Fruit fly (Drosophila melanogaster) whole organism, embryonic: ENCODE measurements around the gene mon2.

Source experiments
- Aef1 ChIP-seq: fragments of 200-800 bp; sonication (Bioruptor generic); IDR thresholded peaks from 3 replicates; pipeline ENCODE4 v1.3.6; 2022; ENCODE audit warnings: missing biosample characterization, missing genetic modification characterization
- BEAF-32 ChIP-seq: fragments of 200-800 bp; sonication (Bioruptor generic); optimal IDR thresholded peaks from 3 replicates; lab custom pipeline; 2017; ENCODE audit warnings: missing biosample characterization, missing genetic modification characterization, mild to moderate bottlenecking, moderate library complexity, missing genetic modification reagents
- Bdp1 ChIP-seq: fragments of 200-800 bp; sonication (Bioruptor generic); optimal IDR thresholded peaks from 3 replicates; lab custom pipeline; 2016; ENCODE audit warnings: missing biosample characterization, missing genetic modification characterization
- Bgb ChIP-seq: fragments of 200-800 bp; sonication (Bioruptor generic); IDR thresholded peaks from 2 replicates; pipeline ENCODE4 v1.3.6; 2022; ENCODE audit warnings: missing biosample characterization, missing genetic modification characterization; ENCODE audit not compliant: partially characterized antibody
- BtbVII ChIP-seq: fragments of 200-800 bp; sonication (Bioruptor generic); optimal IDR thresholded peaks from 3 replicates; lab custom pipeline; 2017; ENCODE audit warnings: missing biosample characterization, mild to moderate bottlenecking, missing genetic modification characterization
- CG1024 ChIP-seq: fragments of 200-800 bp; sonication (Bioruptor generic); IDR thresholded peaks from 2 replicates; pipeline ENCODE4 v1.3.6; 2022; ENCODE audit warnings: missing biosample characterization, missing genetic modification characterization
- CG10321 ChIP-seq: fragments of 200-800 bp; sonication (Bioruptor generic); IDR thresholded peaks from 2 replicates; pipeline ENCODE4 v1.3.6; 2022; ENCODE audit warnings: missing biosample characterization, missing genetic modification characterization
- CG12104 ChIP-seq: fragments of 200-800 bp; sonication (Bioruptor generic); optimal IDR thresholded peaks from 3 replicates; lab custom pipeline; 2016; ENCODE audit warnings: missing biosample characterization, missing genetic modification characterization
- CG16815 ChIP-seq: fragments of 200-800 bp; sonication (Bioruptor generic); optimal IDR thresholded peaks from 3 replicates; lab custom pipeline; 2017; ENCODE audit warnings: missing biosample characterization, mild to moderate bottlenecking, missing genetic modification characterization
- CG2120 ChIP-seq: fragments of 200-800 bp; sonication (Bioruptor generic); optimal IDR thresholded peaks from 3 replicates; lab custom pipeline; 2016; ENCODE audit warnings: missing biosample characterization, missing genetic modification characterization
- CG31224 ChIP-seq: fragments of 200-800 bp; sonication (Bioruptor generic); IDR thresholded peaks from 2 replicates; pipeline ENCODE4 v1.3.6; 2022; ENCODE audit warnings: missing biosample characterization, missing genetic modification characterization
- CG4360 ChIP-seq: fragments of 200-800 bp; sonication (Bioruptor generic); IDR thresholded peaks from 2 replicates; pipeline ENCODE4 v1.3.6; 2022; ENCODE audit warnings: missing biosample characterization, missing genetic modification characterization
- CG4404 ChIP-seq: fragments of 200-800 bp; sonication (Bioruptor generic); IDR thresholded peaks from 2 replicates; pipeline ENCODE4 v1.3.6; 2022; ENCODE audit warnings: missing biosample characterization, missing genetic modification characterization
- CG5180 ChIP-seq: fragments of 200-800 bp; sonication (Bioruptor generic); optimal IDR thresholded peaks from 3 replicates; lab custom pipeline; 2017; ENCODE audit warnings: missing biosample characterization, missing genetic modification characterization, mild to moderate bottlenecking, moderate library complexity, missing genetic modification reagents
- CG6683 ChIP-seq: fragments of 200-800 bp; sonication (Bioruptor generic); optimal IDR thresholded peaks from 2 replicates; lab custom pipeline; 2017; ENCODE audit warnings: missing biosample characterization, mild to moderate bottlenecking, missing genetic modification characterization, missing genetic modification reagents
- CG6765 ChIP-seq: fragments of 200-800 bp; sonication (Bioruptor generic); optimal IDR thresholded peaks from 3 replicates; lab custom pipeline; 2017; ENCODE audit warnings: missing biosample characterization, mild to moderate bottlenecking, missing genetic modification characterization
- CG6791 ChIP-seq: fragments of 200-800 bp; sonication (Bioruptor generic); IDR thresholded peaks from 3 replicates; pipeline ENCODE4 v1.3.6; 2022; ENCODE audit warnings: missing biosample characterization, missing genetic modification characterization; ENCODE audit not compliant: partially characterized antibody
- CG7839 ChIP-seq: fragments of 200-800 bp; sonication (Bioruptor generic); optimal IDR thresholded peaks from 3 replicates; lab custom pipeline; 2018; ENCODE audit warnings: missing biosample characterization, mild to moderate bottlenecking, missing genetic modification characterization, moderate library complexity
- CG7963 ChIP-seq: fragments of 200-800 bp; sonication (Bioruptor generic); IDR thresholded peaks from 3 replicates; pipeline ENCODE4 v1.3.6; 2022; ENCODE audit warnings: missing biosample characterization, missing genetic modification characterization; ENCODE audit not compliant: partially characterized antibody
- CG8478 ChIP-seq: fragments of >200 bp; optimal IDR thresholded peaks from 2 replicates; lab custom pipeline; 2018
- CG8924 ChIP-seq: fragments of 200-800 bp; optimal IDR thresholded peaks from 3 replicates; lab custom pipeline; 2019; ENCODE audit warnings: missing biosample characterization, mild to moderate bottlenecking, missing genetic modification characterization, moderate library complexity
- CG9215 ChIP-seq: fragments of 200-800 bp; sonication (Bioruptor generic); IDR thresholded peaks from 2 replicates; pipeline ENCODE4 v1.3.6; 2022; ENCODE audit warnings: missing biosample characterization, missing genetic modification characterization
- CG9609 ChIP-seq: fragments of 200-800 bp; sonication (Bioruptor generic); optimal IDR thresholded peaks from 3 replicates; lab custom pipeline; 2016; ENCODE audit warnings: missing biosample characterization, missing genetic modification characterization
- CG9727 ChIP-seq: fragments of 200-800 bp; sonication (Bioruptor generic); optimal IDR thresholded peaks from 3 replicates; lab custom pipeline; 2017; ENCODE audit warnings: missing biosample characterization, mild to moderate bottlenecking, missing genetic modification characterization
- HHEX ChIP-seq: fragments of 200-800 bp; sonication (Bioruptor generic); optimal IDR thresholded peaks from 3 replicates; lab custom pipeline; 2017; ENCODE audit warnings: missing biosample characterization, mild to moderate bottlenecking, missing genetic modification characterization, missing genetic modification reagents
- HLH4C ChIP-seq: fragments of 200-800 bp; sonication (Bioruptor generic); IDR thresholded peaks from 3 replicates; pipeline ENCODE4 v1.3.6; 2022; ENCODE audit warnings: missing biosample characterization, missing genetic modification characterization; ENCODE audit not compliant: partially characterized antibody
- Jarid2 ChIP-seq: fragments of 200-800 bp; sonication (Bioruptor generic); optimal IDR thresholded peaks from 3 replicates; lab custom pipeline; 2017; ENCODE audit warnings: mild to moderate bottlenecking, missing biosample characterization, missing genetic modification reagents, missing genetic modification characterization
- Ptx1 ChIP-seq: fragments of 200-800 bp; sonication (Bioruptor generic); IDR thresholded peaks from 2 replicates; pipeline ENCODE4 v1.3.6; 2022; ENCODE audit warnings: missing biosample characterization, missing genetic modification characterization
- Rx ChIP-seq: fragments of 200-800 bp; sonication (Bioruptor generic); IDR thresholded peaks from 2 replicates; pipeline ENCODE4 v1.3.6; 2022; ENCODE audit warnings: missing biosample characterization, missing genetic modification characterization
- Six4 ChIP-seq: fragments of 200-800 bp; sonication (Bioruptor generic); optimal IDR thresholded peaks from 2 replicates; lab custom pipeline; 2016; ENCODE audit warnings: missing biosample characterization, missing genetic modification characterization
- Sry-β ChIP-seq: fragments of 200-800 bp; sonication (Bioruptor generic); optimal IDR thresholded peaks from 2 replicates; lab custom pipeline; 2018; ENCODE audit warnings: missing biosample characterization, mild to moderate bottlenecking, missing genetic modification characterization, moderate library complexity
- Trl ChIP-seq, 3 experiments: fragments of >200 bp in 2 of 3; fragments of 200-800 bp in 1 of 3; sonication (Bioruptor generic) in 1 of 3; optimal IDR thresholded peaks; 2 replicates in 1 of 3; 3 replicates in 2 of 3; lab custom pipeline; 2016 to 2017; ENCODE audit warnings: missing biosample characterization in 1 of 3, missing genetic modification characterization in 1 of 3
- ato ChIP-seq: fragments of 200-800 bp; sonication (Bioruptor generic); IDR thresholded peaks from 2 replicates; pipeline ENCODE4 v1.3.6; 2022; ENCODE audit warnings: missing biosample characterization, missing genetic modification characterization; ENCODE audit not compliant: partially characterized antibody
- bigmax ChIP-seq: fragments of 200-800 bp; sonication (Bioruptor generic); optimal IDR thresholded peaks from 2 replicates; lab custom pipeline; 2018; ENCODE audit warnings: missing biosample characterization, mild to moderate bottlenecking, missing genetic modification characterization
- br ChIP-seq: fragments of >200 bp; optimal IDR thresholded peaks from 2 replicates; lab custom pipeline; 2017
- chinmo ChIP-seq: fragments of 200-800 bp; sonication (Bioruptor generic); IDR thresholded peaks from 4 replicates; pipeline ENCODE4 v1.3.6; 2022; ENCODE audit warnings: missing biosample characterization, missing genetic modification characterization; ENCODE audit not compliant: partially characterized antibody
- crc ChIP-seq: fragments of 200-800 bp; sonication (Bioruptor generic); optimal IDR thresholded peaks from 2 replicates; lab custom pipeline; 2016; ENCODE audit warnings: missing biosample characterization, missing genetic modification characterization
- crol ChIP-seq: fragments of 200-800 bp; sonication (Bioruptor generic); IDR thresholded peaks from 2 replicates; pipeline ENCODE4 v1.3.6; 2022; ENCODE audit warnings: missing biosample characterization, missing genetic modification characterization
- dmrt11E ChIP-seq: fragments of 200-800 bp; sonication (Bioruptor generic); optimal IDR thresholded peaks from 3 replicates; lab custom pipeline; 2018; ENCODE audit warnings: missing biosample characterization, mild to moderate bottlenecking, missing genetic modification characterization, moderate library complexity
- fd96Cb ChIP-seq: fragments of 200-800 bp; sonication (Bioruptor generic); optimal IDR thresholded peaks from 2 replicates; lab custom pipeline; 2018; ENCODE audit warnings: missing biosample characterization, mild to moderate bottlenecking, missing genetic modification characterization, moderate library complexity
- hb ChIP-seq: fragments of 200-800 bp; sonication (Bioruptor generic); IDR thresholded peaks from 3 replicates; pipeline ENCODE4 v1.3.6; 2022; ENCODE audit warnings: missing biosample characterization, missing genetic modification characterization; ENCODE audit not compliant: partially characterized antibody
- inv ChIP-seq: fragments of 200-800 bp; sonication (Bioruptor generic); IDR thresholded peaks from 2 replicates; pipeline ENCODE4 v1.3.6; 2022; ENCODE audit warnings: missing biosample characterization, missing genetic modification characterization; ENCODE audit not compliant: partially characterized antibody
- nerfin-1 ChIP-seq: fragments of 200-800 bp; sonication (Bioruptor generic); optimal IDR thresholded peaks from 3 replicates; lab custom pipeline; 2019; ENCODE audit warnings: missing biosample characterization, mild to moderate bottlenecking, missing genetic modification characterization, moderate library complexity
- nmo ChIP-seq: fragments of 200-800 bp; sonication (Bioruptor generic); optimal IDR thresholded peaks from 2 replicates; lab custom pipeline; 2018; ENCODE audit warnings: missing biosample characterization, mild to moderate bottlenecking, missing genetic modification characterization, moderate library complexity
- run ChIP-seq: fragments of 200-800 bp; sonication (Bioruptor generic); optimal IDR thresholded peaks from 3 replicates; lab custom pipeline; 2018; ENCODE audit warnings: missing biosample characterization, mild to moderate bottlenecking, missing genetic modification characterization
- sd ChIP-seq: fragments of 200-800 bp; sonication (Bioruptor generic); optimal IDR thresholded peaks from 3 replicates; lab custom pipeline; 2018; ENCODE audit warnings: missing biosample characterization, mild to moderate bottlenecking, missing genetic modification characterization, moderate library complexity
- sim ChIP-seq: fragments of 200-800 bp; sonication (Bioruptor generic); IDR thresholded peaks from 2 replicates; pipeline ENCODE4 v1.3.6; 2022; ENCODE audit warnings: missing biosample characterization, missing genetic modification characterization
- sug ChIP-seq: fragments of 200-800 bp; optimal IDR thresholded peaks from 2 replicates; lab custom pipeline; 2019; ENCODE audit warnings: missing biosample characterization, mild to moderate bottlenecking, missing genetic modification characterization, moderate library complexity
- trem ChIP-seq: fragments of 200-800 bp; optimal IDR thresholded peaks from 3 replicates; lab custom pipeline; 2019; ENCODE audit warnings: missing biosample characterization, mild to moderate bottlenecking, missing genetic modification characterization, moderate library complexity
- tx ChIP-seq: fragments of 200-800 bp; sonication (Bioruptor generic); optimal IDR thresholded peaks from 2 replicates; lab custom pipeline; 2016; ENCODE audit warnings: missing biosample characterization, missing genetic modification characterization

Gene mon2

dm6 chr2L:8163025-8163351 is 39.2 kb upstream of the mon2 start, which contains the start of gene Piezo:
Gene Piezo, plus strand, starts transcription at chr2L:8163073.
- TF ChIP-seq run (tag; lab: Kevin White, UChicago): no peak
- peak; percentile 4; the same call in 1 of the 2 replicates for TF ChIP-seq crol (GFP tag; lab: Robert Waterston, UW)
- no peak for TF ChIP-seq dmrt11E
- TF ChIP-seq CG31224 (GFP tag; lab: Robert Waterston, UW): no peak
- no peak for TF ChIP-seq CG4404 (GFP tag; lab: Robert Waterston, UW)
- peak; percentile 34; the same call in 1 of the 4 replicates for TF ChIP-seq chinmo (GFP tag; lab: Robert Waterston, UW)
- TF ChIP-seq nerfin-1 (tag; lab: Kevin White, UChicago): no peak
- TF ChIP-seq ato: peak; percentile 13; the same call in 1 of the 2 replicates
- TF ChIP-seq CG16815 (GFP tag; lab: Kevin White, UChicago): no peak
- 0 out of 3 replicates have a peak, but pooled peaks have one; percentile 29 for TF ChIP-seq CG7963 (GFP tag; lab: Robert Waterston, UW)
- TF ChIP-seq trem (tag; lab: Kevin White, UChicago): no peak
- TF ChIP-seq CG10321: no peak
- TF ChIP-seq fd96Cb (tag; lab: Kevin White, UChicago): no peak
- TF ChIP-seq inv (GFP tag; lab: Robert Waterston, UW): peak; percentile 6; the same call in 1 of the 2 replicates
- TF ChIP-seq br (lab: Kevin White, UChicago): no peak
- no peak for TF ChIP-seq CG9215 (GFP tag; lab: Robert Waterston, UW)
- no peak for TF ChIP-seq Six4
- TF ChIP-seq BtbVII: no peak
- no peak for TF ChIP-seq CG8924 (tag; lab: Kevin White, UChicago)
- TF ChIP-seq CG6683 (GFP tag; lab: Kevin White, UChicago): no peak
- peak; percentile 98 for TF ChIP-seq Jarid2 (GFP tag; lab: Kevin White, UChicago)
- TF ChIP-seq Rx (GFP tag; lab: Robert Waterston, UW): no peak
- TF ChIP-seq CG8478 (lab: Kevin White, UChicago): no peak
- no peak for TF ChIP-seq CG4360 (GFP tag; lab: Robert Waterston, UW)
- no peak for TF ChIP-seq Bdp1
- no peak for TF ChIP-seq Aef1 (GFP tag; lab: Robert Waterston, UW)
- TF ChIP-seq CG12104 (GFP tag; lab: Kevin White, UChicago): no peak
- TF ChIP-seq CG7839 (tag; lab: Kevin White, UChicago): no peak
- TF ChIP-seq Bgb (GFP tag; lab: Robert Waterston, UW): peak; percentile 47; the same call in 1 of the 2 replicates
- no peak for TF ChIP-seq Trl (optimal IDR thresholded peaks at IDR 0.05; lab: Kevin White, UChicago)
- TF ChIP-seq Trl (GFP tag; optimal IDR thresholded peaks at IDR 0.05; lab: Kevin White, UChicago): no peak
- no peak for TF ChIP-seq Ptx1 (GFP tag; lab: Robert Waterston, UW)
- no peak for TF ChIP-seq CG6765
- no peak for TF ChIP-seq tx
- TF ChIP-seq bigmax (GFP tag; lab: Kevin White, UChicago): no peak
- TF ChIP-seq CG1024 (GFP tag; lab: Robert Waterston, UW): no peak; the same call in 1 of the 2 replicates
- no peak for TF ChIP-seq sd
- peak; percentile 44; the same call in 1 of the 3 replicates for TF ChIP-seq CG6791 (GFP tag; lab: Robert Waterston, UW)
- peak; percentile 4 for TF ChIP-seq CG5180 (GFP tag; lab: Kevin White, UChicago)
- no peak for TF ChIP-seq CG9609
- TF ChIP-seq sug (tag; lab: Kevin White, UChicago): peak; percentile 24
- no peak for TF ChIP-seq nmo (GFP tag; lab: Kevin White, UChicago)
- TF ChIP-seq sim (GFP tag; lab: Robert Waterston, UW): 0 out of 2 replicates have a peak, but pooled peaks have one; percentile 1
- TF ChIP-seq crc: no peak
- peak; percentile 55 for TF ChIP-seq CG9727 (GFP tag; lab: Kevin White, UChicago)
- TF ChIP-seq Sry-β (GFP tag; lab: Kevin White, UChicago): no peak
- TF ChIP-seq hb (GFP tag; lab: Robert Waterston, UW): 0 out of 3 replicates have a peak, but pooled peaks have one; percentile 32
- TF ChIP-seq HHEX (GFP tag; lab: Kevin White, UChicago): no peak
- TF ChIP-seq HLH4C (GFP tag; lab: Robert Waterston, UW): no peak
- TF ChIP-seq CG2120 (GFP tag; lab: Kevin White, UChicago): no peak
- no peak for TF ChIP-seq BEAF-32 (GFP tag; lab: Kevin White, UChicago)
